Worm (Caenorhabditis elegans): ENCODE results near the gene F53F8.4.

- TF ChIP-seq somi-1 (GFP tag; optimal IDR thresholded peaks at IDR 0.05) (no peak), F39B2.1 (GFP tag; IDR thresholded peaks at IDR 0.05) (no peak)
These were observed 1.9 kb downstream of the F53F8.4 start, which contains the start of gene F53F8.3 for ce11 chrV:20689481-20690039.
